Fruit fly (Drosophila melanogaster): ENCODE data around the gene PGAP1.

DNA sequence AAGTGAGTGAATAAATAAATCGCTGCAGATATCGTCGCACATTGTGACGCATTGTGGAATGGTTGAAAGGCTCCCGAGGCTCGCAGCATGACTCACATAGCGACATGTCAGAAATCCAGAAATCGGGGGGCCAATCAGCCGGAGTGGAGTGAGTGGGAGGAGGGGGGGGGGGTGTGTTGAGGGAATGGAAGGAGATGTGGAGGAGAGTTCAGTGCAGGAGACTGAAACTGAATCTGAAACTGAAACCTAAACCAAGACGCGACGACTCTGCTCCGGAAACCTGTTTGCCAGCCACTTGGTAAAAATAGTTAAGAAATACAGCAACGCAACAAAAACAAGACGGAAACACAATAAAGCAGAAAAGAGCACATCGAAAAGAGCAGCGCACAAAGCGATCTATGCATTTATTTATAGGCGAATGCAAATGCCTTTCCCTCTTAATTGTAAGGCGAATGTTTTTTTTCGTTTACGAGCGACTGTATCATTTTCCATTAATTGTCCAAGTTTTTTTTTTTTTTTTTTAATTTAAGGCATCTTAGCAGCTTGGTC lies 35.0 kb upstream of the PGAP1 start:
- TF ChIP-seq CG8478 (optimal IDR thresholded peaks at IDR 0.05) (no peak), CTCF (optimal IDR thresholded peaks at IDR 0.05) (no peak)
